Fruit fly (Drosophila melanogaster): ENCODE results near the gene CG2841.

The CG2841 gene

dm6 chrX:2306760-2307159 is 59.4 kb downstream of the CG2841 start:
- no peak for TF ChIP-seq dl (GFP tag; optimal IDR thresholded peaks at IDR 0.05; ENCODE audit: insufficient read depth in 1 of 2, partially characterized antibody in 2 of 2)
- TF ChIP-seq Hr78 (GFP tag; optimal IDR thresholded peaks at IDR 0.05) = no peak
- TF ChIP-seq fru (GFP tag; optimal IDR thresholded peaks at IDR 0.05) = no peak
- no peak for TF ChIP-seq pan (optimal IDR thresholded peaks at IDR 0.05)
- no peak for TF ChIP-seq Rel (GFP tag; optimal IDR thresholded peaks at IDR 0.05)
- TF ChIP-seq Rel (tag; optimal IDR thresholded peaks at IDR 0.05) = no peak
- TF ChIP-seq CG32264 (GFP tag; optimal IDR thresholded peaks at IDR 0.05) = no peak
- TF ChIP-seq brk (GFP tag; optimal IDR thresholded peaks at IDR 0.05) = no peak
- TF ChIP-seq woc (GFP tag; optimal IDR thresholded peaks at IDR 0.05) = no peak

dm6 chrX:2306307-2306706 is 59.8 kb downstream of the CG2841 start:
- peak; percentile 88 for TF ChIP-seq ey (GFP tag; optimal IDR thresholded peaks at IDR 0.05)
- TF ChIP-seq Dif (GFP tag; optimal IDR thresholded peaks at IDR 0.05; ENCODE audit: partially characterized antibody) = no peak
- no peak for TF ChIP-seq Mio (GFP tag; optimal IDR thresholded peaks at IDR 0.05)
- no peak for TF ChIP-seq dl (GFP tag; optimal IDR thresholded peaks at IDR 0.05; ENCODE audit: insufficient read depth in 1 of 2, partially characterized antibody in 2 of 2)
- TF ChIP-seq Hnf4 (GFP tag; optimal IDR thresholded peaks at IDR 0.05) = peak; percentile 63
- no peak for TF ChIP-seq Jra (GFP tag; optimal IDR thresholded peaks at IDR 0.05)
- peak; percentile 77 for TF ChIP-seq br (GFP tag; optimal IDR thresholded peaks at IDR 0.05)
- TF ChIP-seq dsf (GFP tag; optimal IDR thresholded peaks at IDR 0.05; ENCODE audit: borderline replicate concordance) = peak; percentile 18
- peak; percentile 27 for TF ChIP-seq sage (GFP tag; optimal IDR thresholded peaks at IDR 0.05)
- no peak for TF ChIP-seq Dfd (GFP tag; optimal IDR thresholded peaks at IDR 0.05)
- TF ChIP-seq N (GFP tag; optimal IDR thresholded peaks at IDR 0.05) = no peak
- no peak for TF ChIP-seq usp (GFP tag; optimal IDR thresholded peaks at IDR 0.05)
- TF ChIP-seq sv (GFP tag; optimal IDR thresholded peaks at IDR 0.05) = peak; percentile 43
- TF ChIP-seq brk (GFP tag; optimal IDR thresholded peaks at IDR 0.05) = peak; percentile 12
- no peak for TF ChIP-seq Hr83 (GFP tag; optimal IDR thresholded peaks at IDR 0.05; ENCODE audit: poor library complexity, severe bottlenecking)
- TF ChIP-seq HLH106 (tag; optimal IDR thresholded peaks at IDR 0.05) = peak; percentile 83
- TF ChIP-seq GATAd (GFP tag; optimal IDR thresholded peaks at IDR 0.05) = no peak
- peak; percentile 91 for TF ChIP-seq fru (GFP tag; optimal IDR thresholded peaks at IDR 0.05)
- TF ChIP-seq lola (GFP tag; optimal IDR thresholded peaks at IDR 0.05) = no peak
- TF ChIP-seq jim (GFP tag; optimal IDR thresholded peaks at IDR 0.05) = no peak
- peak in 1 of 2 experiments; percentile 82 for TF ChIP-seq foxo (GFP tag; optimal IDR thresholded peaks at IDR 0.05)
- TF ChIP-seq woc (GFP tag; optimal IDR thresholded peaks at IDR 0.05) = peak; percentile 77
- peak; percentile 78 for TF ChIP-seq OdsH (GFP tag; optimal IDR thresholded peaks at IDR 0.05)
- no peak for TF ChIP-seq Myc (optimal IDR thresholded peaks at IDR 0.05)
- TF ChIP-seq Rel (GFP tag; optimal IDR thresholded peaks at IDR 0.05) = no peak
- no peak for TF ChIP-seq Rel (tag; optimal IDR thresholded peaks at IDR 0.05)
- TF ChIP-seq Hr78 (GFP tag; optimal IDR thresholded peaks at IDR 0.05) = no peak
- TF ChIP-seq rgr (GFP tag; optimal IDR thresholded peaks at IDR 0.05) = peak; percentile 77
- peak; percentile 24 for TF ChIP-seq CG32264 (GFP tag; optimal IDR thresholded peaks at IDR 0.05)
- TF ChIP-seq psq (GFP tag; optimal IDR thresholded peaks at IDR 0.05) = peak; percentile 72
- TF ChIP-seq Vsx2 (GFP tag; optimal IDR thresholded peaks at IDR 0.05; ENCODE audit: partially characterized antibody) = no peak
- no peak for TF ChIP-seq tai (GFP tag; optimal IDR thresholded peaks at IDR 0.05)
- TF ChIP-seq pan (optimal IDR thresholded peaks at IDR 0.05) = no peak
- TF ChIP-seq Sp1 (GFP tag; optimal IDR thresholded peaks at IDR 0.05) = peak; percentile 83
- TF ChIP-seq Abd-B (GFP tag; optimal IDR thresholded peaks at IDR 0.05) = no peak
- peak; percentile 80 for TF ChIP-seq h (GFP tag; optimal IDR thresholded peaks at IDR 0.05)
- no peak for TF ChIP-seq CrebA (GFP tag; optimal IDR thresholded peaks at IDR 0.05; ENCODE audit: borderline replicate concordance)
- TF ChIP-seq dmrt93B (GFP tag; optimal IDR thresholded peaks at IDR 0.05) = peak; percentile 80
- TF ChIP-seq CG9705 (GFP tag; optimal IDR thresholded peaks at IDR 0.05) = peak; percentile 45

dm6 chrX:2305842-2306300 is 60.3 kb downstream of the CG2841 start:
- no peak for TF ChIP-seq HLH106 (tag; optimal IDR thresholded peaks at IDR 0.05)
- no peak for TF ChIP-seq foxo (GFP tag; optimal IDR thresholded peaks at IDR 0.05)
- TF ChIP-seq CrebA (GFP tag; optimal IDR thresholded peaks at IDR 0.05; ENCODE audit: borderline replicate concordance) = peak; percentile 47
- TF ChIP-seq usp (GFP tag; optimal IDR thresholded peaks at IDR 0.05) = no peak
- TF ChIP-seq Dif (GFP tag; optimal IDR thresholded peaks at IDR 0.05; ENCODE audit: partially characterized antibody) = peak; percentile 82
- peak; percentile 29 to 62 for TF ChIP-seq dl (GFP tag; optimal IDR thresholded peaks at IDR 0.05; ENCODE audit: insufficient read depth in 1 of 2, partially characterized antibody in 2 of 2)
- TF ChIP-seq fru (GFP tag; optimal IDR thresholded peaks at IDR 0.05) = no peak
- TF ChIP-seq Rel (GFP tag; optimal IDR thresholded peaks at IDR 0.05) = peak; percentile 45
- TF ChIP-seq Rel (tag; optimal IDR thresholded peaks at IDR 0.05) = peak; percentile 57
- TF ChIP-seq N (GFP tag; optimal IDR thresholded peaks at IDR 0.05) = peak; percentile 44
- no peak for TF ChIP-seq GATAd (GFP tag; optimal IDR thresholded peaks at IDR 0.05)
- TF ChIP-seq Hr78 (GFP tag; optimal IDR thresholded peaks at IDR 0.05) = no peak

Measured in whole organism, wandering third instar larva.